Worm (Caenorhabditis elegans) whole organism, early embryonic: ENCODE results near the gene sru-22.

Experiments
- B0310.2 ChIP-seq: sonication (generic microtip); optimal IDR thresholded peaks from 2 replicates; lab custom pipeline; 2016; ENCODE audit warnings: mild to moderate bottlenecking, missing genetic modification characterization, missing compliant biosample characterization
- F13C5.2 ChIP-seq: sonication (generic microtip); optimal IDR thresholded peaks from 2 replicates; lab custom pipeline; 2017; ENCODE audit warnings: mild to moderate bottlenecking, missing genetic modification characterization, inconsistent platforms, missing compliant biosample characterization
- ama-1 ChIP-seq: fragments of 150-350 bp; optimal IDR thresholded peaks from 2 replicates; lab custom pipeline; 2014
- flt-1 ChIP-seq: fragments of 200-800 bp; sonication (Bioruptor generic); IDR thresholded peaks from 2 replicates; pipeline ENCODE4 v1.3.6; 2022; ENCODE audit warnings: missing genetic modification characterization, missing compliant biosample characterization
- hmbx-1 ChIP-seq: sonication (generic microtip); optimal IDR thresholded peaks from 2 replicates; lab custom pipeline; 2016; ENCODE audit warnings: mild to moderate bottlenecking, missing genetic modification characterization, missing compliant biosample characterization
- hmg-4 ChIP-seq: fragments of 200-800 bp; sonication (Bioruptor generic); optimal IDR thresholded peaks from 2 replicates; lab custom pipeline; 2018; ENCODE audit warnings: mild to moderate bottlenecking, missing genetic modification characterization, missing compliant biosample characterization
- scrt-1 ChIP-seq: fragments of 200-800 bp; sonication (Bioruptor generic); IDR thresholded peaks from 2 replicates; pipeline ENCODE4 v1.3.6; 2022; ENCODE audit warnings: missing genetic modification characterization, missing compliant biosample characterization
- tbx-11 ChIP-seq: fragments of 200-800 bp; sonication (Bioruptor generic); IDR thresholded peaks from 2 replicates; pipeline ENCODE4 v1.3.6; 2022; ENCODE audit warnings: missing genetic modification characterization, missing compliant biosample characterization
- tbx-37 ChIP-seq: fragments of 200-800 bp; sonication (Bioruptor generic); conservative IDR thresholded peaks from 2 replicates; pipeline ENCODE4 v1.3.6; 2022; ENCODE audit warnings: missing genetic modification reagents, missing genetic modification characterization, missing compliant biosample characterization

DNA sequence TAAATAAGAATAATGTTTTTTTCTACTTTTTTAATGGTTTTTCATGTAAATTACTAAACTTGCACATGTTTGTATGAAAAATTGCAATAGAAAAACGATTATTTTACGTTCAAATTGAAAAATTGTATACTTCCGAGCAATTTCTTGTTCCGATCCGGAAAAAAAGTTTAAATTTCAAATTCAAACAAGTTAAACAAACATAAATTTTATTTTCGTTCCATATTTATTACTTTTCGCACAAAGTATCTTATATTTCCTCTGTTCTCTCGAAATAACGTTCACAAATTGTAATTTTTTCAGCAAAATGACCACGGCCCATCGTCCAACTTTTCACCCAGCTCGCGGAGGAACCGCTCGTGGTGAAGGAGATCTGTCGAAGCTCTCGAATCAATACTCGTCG is 48.3 kb upstream of the sru-22 start, which contains the start of gene cwc-15:
- TF ChIP-seq ama-1 (lab: Kevin White, UChicago) (no peak), tbx-37 (no peak), hmg-4 (GFP tag; lab: Kevin White, UChicago) (no peak), F13C5.2 (no peak), tbx-11 (GFP tag; lab: Robert Waterston, UW) (no peak), flt-1 (GFP tag; lab: Robert Waterston, UW) (no peak), hmbx-1 (tag; lab: Kevin White, UChicago) (no peak), scrt-1 (no peak), B0310.2 (tag; lab: Kevin White, UChicago) (no peak)
